Worm (Caenorhabditis elegans): Measurements from ENCODE around the gene znf-474.

- TF ChIP-seq lsy-27 (tag; optimal IDR thresholded peaks at IDR 0.05; ENCODE audit: borderline replicate concordance, insufficient read depth), result no peak
- TF ChIP-seq lag-1 (GFP tag; IDR thresholded peaks at IDR 0.05), result no peak
- TF ChIP-seq F55B11.4 (tag; optimal IDR thresholded peaks at IDR 0.05; ENCODE audit: borderline replicate concordance, insufficient read depth), result no peak
- no peak for TF ChIP-seq mes-4 (tag; optimal IDR thresholded peaks at IDR 0.05)
- no peak for TF ChIP-seq sptf-2 (GFP tag; optimal IDR thresholded peaks at IDR 0.05)
- no peak for TF ChIP-seq ztf-26 (tag; optimal IDR thresholded peaks at IDR 0.05)
- TF ChIP-seq bed-2 (GFP tag; IDR thresholded peaks at IDR 0.05), result no peak
- no peak for TF ChIP-seq snpc-1.1 (tag; optimal IDR thresholded peaks at IDR 0.05; ENCODE audit: insufficient read depth)
- no peak for TF ChIP-seq hrde-1 (tag; optimal IDR thresholded peaks at IDR 0.05; ENCODE audit: borderline replicate concordance)
- TF ChIP-seq egl-18 (GFP tag; IDR thresholded peaks at IDR 0.05), result no peak
- no peak for TF ChIP-seq rec-8 (tag; optimal IDR thresholded peaks at IDR 0.05)
Observed at ce11 chrX:12172482-12173134, 22.9 kb downstream of the znf-474 start.

Data from whole organism, young adult.